Fruit fly (Drosophila melanogaster): ENCODE results near the gene ppk14.

The ppk14 gene

dm6 chr2L:6385409-6385808, 30.7 kb downstream of the ppk14 start, which contains the start of gene Nepl6:
Gene Nepl6, minus strand, starts transcription at chr2L:6385512.
- no peak for TF ChIP-seq CG17801 (GFP tag; optimal IDR thresholded peaks at IDR 0.05; ENCODE audit: partially characterized antibody)

dm6 chr2L:6387068-6387467, 32.3 kb downstream of the ppk14 start:
- no peak for TF ChIP-seq CG17801 (GFP tag; optimal IDR thresholded peaks at IDR 0.05; ENCODE audit: partially characterized antibody)

- TF ChIP-seq CG17801 (GFP tag; optimal IDR thresholded peaks at IDR 0.05; ENCODE audit: partially characterized antibody) = no peak
Observed at dm6 chr2L:6391469-6391868, 36.7 kb downstream of the ppk14 start.

- no peak for TF ChIP-seq CG17801 (GFP tag; optimal IDR thresholded peaks at IDR 0.05; ENCODE audit: partially characterized antibody)
Observed at dm6 chr2L:6397149-6397548, 42.4 kb downstream of the ppk14 start, which contains the start of gene CG42369. Gene CG42369, minus strand, starts transcription at chr2L:6397249.

Data from ovary, adult (tissue).